Fruit fly (Drosophila melanogaster) whole organism, prepupa: ENCODE data around the gene mAChR-C.

ENCODE experiments used
- Blimp-1 ChIP-seq: fragments of 200-800 bp; sonication (Bioruptor generic); optimal IDR thresholded peaks from 3 replicates; lab custom pipeline; 2017; ENCODE audit warnings: missing biosample characterization, missing genetic modification characterization, mild to moderate bottlenecking, moderate library complexity, missing genetic modification reagents
- CG11294 ChIP-seq: fragments of 200-800 bp; sonication (Bioruptor generic); IDR thresholded peaks from 2 replicates; pipeline ENCODE4 v1.3.6; 2022; ENCODE audit warnings: missing biosample characterization, missing genetic modification characterization
- CG11762 ChIP-seq: fragments of 200-800 bp; sonication (Bioruptor generic); optimal IDR thresholded peaks from 3 replicates; lab custom pipeline; 2016; ENCODE audit warnings: missing biosample characterization, missing genetic modification characterization; ENCODE audit not compliant: insufficient read depth
- CG15336 ChIP-seq: fragments of 200-800 bp; sonication (Bioruptor generic); IDR thresholded peaks from 2 replicates; pipeline ENCODE4 v1.3.6; 2022; ENCODE audit warnings: missing biosample characterization, missing genetic modification characterization
- CG32006 ChIP-seq: fragments of 200-800 bp; sonication (Bioruptor generic); optimal IDR thresholded peaks from 3 replicates; lab custom pipeline; 2017; ENCODE audit warnings: missing biosample characterization, mild to moderate bottlenecking, missing genetic modification characterization
- CG34406 ChIP-seq: fragments of 200-800 bp; sonication (Bioruptor generic); optimal IDR thresholded peaks from 3 replicates; lab custom pipeline; 2016; ENCODE audit warnings: missing biosample characterization, missing genetic modification characterization
- CG3919 ChIP-seq: fragments of 200-800 bp; sonication (Bioruptor generic); optimal IDR thresholded peaks from 3 replicates; lab custom pipeline; 2016; ENCODE audit warnings: missing biosample characterization, missing genetic modification characterization
- CG4318 ChIP-seq: fragments of 200-800 bp; sonication (Bioruptor generic); optimal IDR thresholded peaks from 3 replicates; lab custom pipeline; 2017; ENCODE audit warnings: missing biosample characterization, mild to moderate bottlenecking, missing genetic modification characterization
- CG6854 ChIP-seq: fragments of 200-800 bp; sonication (Bioruptor generic); optimal IDR thresholded peaks from 2 replicates; lab custom pipeline; 2017; ENCODE audit warnings: missing biosample characterization, mild to moderate bottlenecking, missing genetic modification characterization
- CG7368 ChIP-seq: fragments of 200-800 bp; sonication (Bioruptor generic); optimal IDR thresholded peaks from 3 replicates; lab custom pipeline; 2016; ENCODE audit warnings: missing biosample characterization, missing genetic modification characterization
- CG8319 ChIP-seq: fragments of 200-800 bp; sonication (Bioruptor generic); optimal IDR thresholded peaks from 3 replicates; lab custom pipeline; 2016; ENCODE audit warnings: missing biosample characterization, missing genetic modification characterization
- Eip75B ChIP-seq: fragments of 200-800 bp; sonication (Bioruptor generic); optimal IDR thresholded peaks from 3 replicates; lab custom pipeline; 2016; ENCODE audit warnings: missing biosample characterization, missing genetic modification characterization
- Eip78C ChIP-seq: fragments of 200-800 bp; sonication (Bioruptor generic); peaks from one replicate; lab custom pipeline; 2016; ENCODE audit warnings: missing biosample characterization, missing genetic modification characterization
- Eip93F ChIP-seq: fragments of 200-800 bp; sonication (Bioruptor generic); optimal IDR thresholded peaks from 2 replicates; lab custom pipeline; 2016; ENCODE audit warnings: missing biosample characterization, mild to moderate bottlenecking, missing genetic modification characterization
- Hr38 ChIP-seq: sonication (Bioruptor generic); optimal IDR thresholded peaks from 2 replicates; lab custom pipeline; 2016; ENCODE audit warnings: missing biosample characterization, missing genetic modification characterization
- Hr4 ChIP-seq: fragments of 200-800 bp; sonication (Bioruptor generic); optimal IDR thresholded peaks from 3 replicates; lab custom pipeline; 2016; ENCODE audit warnings: missing biosample characterization, missing genetic modification characterization
- Lpt ChIP-seq: fragments of 200-800 bp; sonication (Bioruptor generic); optimal IDR thresholded peaks from 3 replicates; lab custom pipeline; 2016; ENCODE audit warnings: missing biosample characterization, missing genetic modification characterization
- Met ChIP-seq: fragments of 200-800 bp; sonication (Bioruptor generic); optimal IDR thresholded peaks from 3 replicates; lab custom pipeline; 2016; ENCODE audit warnings: missing biosample characterization, missing genetic modification characterization
- OdsH ChIP-seq: fragments of 200-800 bp; sonication (Bioruptor generic); optimal IDR thresholded peaks from 3 replicates; lab custom pipeline; 2016; ENCODE audit warnings: missing biosample characterization, missing genetic modification characterization
- Smox ChIP-seq: fragments of 200-800 bp; sonication (Bioruptor generic); optimal IDR thresholded peaks from 3 replicates; lab custom pipeline; 2016; ENCODE audit warnings: missing biosample characterization, missing genetic modification characterization
- Sox14 ChIP-seq: fragments of 200-800 bp; sonication (Bioruptor generic); optimal IDR thresholded peaks from 3 replicates; lab custom pipeline; 2016; ENCODE audit warnings: missing biosample characterization, missing genetic modification characterization
- achi ChIP-seq: fragments of 200-800 bp; sonication (Bioruptor generic); optimal IDR thresholded peaks from 3 replicates; lab custom pipeline; 2016; ENCODE audit warnings: missing biosample characterization, missing genetic modification characterization
- acj6 ChIP-seq: fragments of 200-800 bp; sonication (Bioruptor generic); optimal IDR thresholded peaks from 3 replicates; lab custom pipeline; 2016; ENCODE audit warnings: missing biosample characterization, missing genetic modification characterization
- cyc ChIP-seq: fragments of 200-800 bp; sonication (Bioruptor generic); optimal IDR thresholded peaks from 3 replicates; lab custom pipeline; 2016; ENCODE audit warnings: missing biosample characterization, missing genetic modification characterization
- dac ChIP-seq: fragments of 200-800 bp; sonication (Bioruptor generic); optimal IDR thresholded peaks from 2 replicates; lab custom pipeline; 2017; ENCODE audit warnings: missing biosample characterization, mild to moderate bottlenecking, missing genetic modification characterization
- eg ChIP-seq: fragments of 200-800 bp; sonication (Bioruptor generic); IDR thresholded peaks from 3 replicates; pipeline ENCODE4 v1.3.6; 2022; ENCODE audit warnings: missing biosample characterization, missing genetic modification characterization
- esn ChIP-seq: fragments of 200-800 bp; sonication (Bioruptor generic); optimal IDR thresholded peaks from 2 replicates; lab custom pipeline; 2016; ENCODE audit warnings: missing biosample characterization, mild to moderate bottlenecking, missing genetic modification characterization, moderate library complexity
- fd59A ChIP-seq: fragments of 200-800 bp; sonication (Bioruptor generic); optimal IDR thresholded peaks from 2 replicates; lab custom pipeline; 2017; ENCODE audit warnings: missing biosample characterization, mild to moderate bottlenecking, missing genetic modification characterization, missing genetic modification reagents
- fkh ChIP-seq: fragments of 200-800 bp; sonication (Bioruptor generic); optimal IDR thresholded peaks from 3 replicates; lab custom pipeline; 2017; ENCODE audit warnings: missing biosample characterization, mild to moderate bottlenecking, missing genetic modification characterization, moderate library complexity
- lz ChIP-seq: fragments of 200-800 bp; sonication (Bioruptor generic); optimal IDR thresholded peaks from 3 replicates; lab custom pipeline; 2016; ENCODE audit warnings: missing biosample characterization, missing genetic modification characterization
- net ChIP-seq: fragments of 200-800 bp; sonication (Bioruptor generic); optimal IDR thresholded peaks from 3 replicates; lab custom pipeline; 2016; ENCODE audit warnings: missing biosample characterization, missing genetic modification characterization
- pdm3 ChIP-seq: fragments of 200-800 bp; sonication (Bioruptor generic); optimal IDR thresholded peaks from 3 replicates; lab custom pipeline; 2016; ENCODE audit warnings: missing biosample characterization, missing genetic modification characterization
- svp ChIP-seq: fragments of 200-800 bp; sonication (Bioruptor generic); peaks from one replicate; lab custom pipeline; 2016; ENCODE audit warnings: missing biosample characterization, missing genetic modification characterization
- vri ChIP-seq: fragments of 200-800 bp; sonication (Bioruptor generic); optimal IDR thresholded peaks from 3 replicates; lab custom pipeline; 2016; ENCODE audit warnings: missing biosample characterization, mild to moderate bottlenecking, missing genetic modification characterization

The mAChR-C gene

DNA sequence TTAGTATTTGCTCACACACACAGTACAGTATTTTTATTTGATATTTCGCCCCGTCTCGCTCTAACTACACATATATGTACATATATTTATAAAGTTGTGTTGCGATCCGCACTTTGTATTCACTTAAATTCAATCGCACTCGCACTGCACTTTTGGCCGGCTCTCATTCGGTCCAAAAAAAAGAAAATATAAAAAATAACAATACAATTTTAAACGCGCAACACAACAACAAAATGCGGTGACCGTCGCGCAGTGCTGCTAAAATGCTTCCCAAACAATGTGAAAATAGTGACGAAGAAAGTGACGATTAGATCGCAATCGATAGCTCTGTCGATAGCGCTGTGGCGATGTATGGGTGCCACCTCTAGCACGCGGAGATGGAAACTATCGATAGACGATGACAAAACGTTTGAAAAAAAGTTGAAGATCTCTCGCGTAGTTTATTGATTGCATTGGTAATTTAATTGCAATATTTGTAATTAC is 29.1 kb downstream of the mAChR-C start, which contains the start of the genes C3G and pod1 (continued):
- TF ChIP-seq CG11762 (GFP tag; lab: Kevin White, UChicago) (no peak), Smox (GFP tag; lab: Kevin White, UChicago) (peak; percentile 31), OdsH (GFP tag; lab: Kevin White, UChicago) (no peak), CG11294 (GFP tag; lab: Robert Waterston, UW) (no peak), Eip93F (GFP tag; lab: Kevin White, UChicago) (peak; percentile 15), Eip75B (GFP tag; lab: Kevin White, UChicago) (peak; percentile 11), cyc (GFP tag; lab: Kevin White, UChicago) (peak; percentile 31)

DNA sequence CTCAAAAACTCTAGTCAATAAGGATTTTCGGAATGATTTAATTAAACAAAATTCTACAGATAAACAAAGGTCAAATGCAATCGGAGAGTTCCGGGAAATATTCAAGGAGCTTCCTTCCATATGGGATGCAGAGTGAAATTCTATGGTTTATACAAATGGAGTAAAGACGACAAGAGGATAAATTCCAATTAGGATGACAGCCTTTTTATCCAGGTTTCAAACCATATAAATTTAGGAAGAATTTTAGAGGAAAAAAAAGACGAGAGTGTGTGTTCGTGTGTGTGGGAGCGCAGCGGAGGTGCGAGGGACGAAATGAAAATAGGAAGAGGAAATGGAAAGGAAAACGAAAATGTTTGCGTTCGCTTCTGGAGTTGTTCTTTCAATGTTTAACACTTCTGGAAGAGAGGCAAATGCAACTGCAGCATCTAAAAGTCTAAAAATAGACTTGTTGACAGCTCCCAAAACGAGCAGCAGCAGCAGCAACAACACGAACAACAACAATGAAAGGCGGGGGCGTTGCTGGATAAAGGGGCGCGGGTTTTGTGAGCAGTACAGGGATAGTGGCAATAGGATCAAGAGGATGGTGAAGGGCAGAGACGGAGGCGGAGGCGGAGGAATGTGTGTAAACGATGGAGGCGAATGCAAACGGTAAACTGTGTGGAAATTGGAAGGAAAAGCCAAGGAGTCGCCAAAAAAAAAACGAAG is 30.0 kb downstream of the mAChR-C start:
- TF ChIP-seq Sox14 (no peak), Eip78C (peak; percentile 39)
- TF ChIP-seq, all 60 proteins: peak for 1

DNA sequence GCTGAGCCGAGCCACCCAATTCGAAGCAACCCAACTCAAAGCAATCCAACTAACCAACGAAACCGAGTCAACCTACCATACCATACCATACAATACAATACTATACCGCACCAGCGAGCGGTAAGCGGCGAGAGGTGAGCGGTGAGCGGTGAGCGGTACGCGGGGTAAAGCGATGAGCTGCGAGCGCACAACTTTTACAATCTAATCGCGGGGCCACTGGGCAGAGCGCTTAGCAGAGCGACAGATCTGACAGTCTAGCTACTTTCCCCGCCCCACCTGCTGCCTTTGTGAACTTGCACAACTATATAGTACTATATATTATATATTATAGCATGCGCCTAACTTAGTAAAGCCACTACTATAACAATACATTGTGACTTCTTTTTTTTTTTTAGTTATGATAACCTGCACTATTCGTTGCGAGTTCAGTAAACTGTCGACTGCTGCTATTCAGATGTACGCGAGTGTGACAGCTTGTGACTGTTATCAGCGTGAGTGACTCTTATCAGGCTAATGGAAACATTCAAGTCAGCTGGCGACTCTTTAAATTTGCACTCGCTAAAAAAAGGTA is 31.7 kb downstream of the mAChR-C start:
- TF ChIP-seq Smox (GFP tag; lab: Kevin White, UChicago) (peak; percentile 8), dac (GFP tag; lab: Kevin White, UChicago) (no peak), Hr4 (GFP tag; lab: Kevin White, UChicago) (peak; percentile 33), Lpt (no peak), Blimp-1 (GFP tag; lab: Kevin White, UChicago) (no peak), esn (peak; percentile 27), achi (GFP tag; lab: Kevin White, UChicago) (peak; percentile 7), fkh (peak; percentile 45), CG6854 (GFP tag; lab: Kevin White, UChicago) (no peak), fd59A (GFP tag; lab: Kevin White, UChicago) (no peak), acj6 (GFP tag; lab: Kevin White, UChicago) (peak; percentile 39), OdsH (GFP tag; lab: Kevin White, UChicago) (peak; percentile 33), pdm3 (peak; percentile 15), Hr38 (no peak), CG32006 (GFP tag; lab: Kevin White, UChicago) (peak; percentile 64), Eip93F (GFP tag; lab: Kevin White, UChicago) (no peak), eg (GFP tag; lab: Robert Waterston, UW) (0 out of 3 replicates have a peak, but pooled peaks have one; percentile 22), CG11294 (GFP tag; lab: Robert Waterston, UW) (0 out of 2 replicates have a peak, but pooled peaks have one; percentile 10), svp (GFP tag; lab: Kevin White, UChicago) (peak; percentile 74), lz (GFP tag; lab: Kevin White, UChicago) (peak; percentile 1), Eip78C (peak; percentile 76), CG7368 (GFP tag; lab: Kevin White, UChicago) (no peak), net (GFP tag; lab: Kevin White, UChicago) (peak; percentile 11), CG34406 (GFP tag; lab: Kevin White, UChicago) (no peak), CG8319 (GFP tag; lab: Kevin White, UChicago) (no peak), cyc (GFP tag; lab: Kevin White, UChicago) (no peak), CG3919 (GFP tag; lab: Kevin White, UChicago) (peak; percentile 18), Met (peak; percentile 43), vri (GFP tag; lab: Kevin White, UChicago) (no peak), CG15336 (GFP tag; lab: Robert Waterston, UW) (peak; percentile 33; the same call in 1 of the 2 replicates), CG4318 (no peak)
